Worm (Caenorhabditis elegans): ENCODE results near the gene F59B10.5.
A peak's percentile ranks its signal among the peaks of the same experiment; 100 is the strongest.

Gene F59B10.5

DNA sequence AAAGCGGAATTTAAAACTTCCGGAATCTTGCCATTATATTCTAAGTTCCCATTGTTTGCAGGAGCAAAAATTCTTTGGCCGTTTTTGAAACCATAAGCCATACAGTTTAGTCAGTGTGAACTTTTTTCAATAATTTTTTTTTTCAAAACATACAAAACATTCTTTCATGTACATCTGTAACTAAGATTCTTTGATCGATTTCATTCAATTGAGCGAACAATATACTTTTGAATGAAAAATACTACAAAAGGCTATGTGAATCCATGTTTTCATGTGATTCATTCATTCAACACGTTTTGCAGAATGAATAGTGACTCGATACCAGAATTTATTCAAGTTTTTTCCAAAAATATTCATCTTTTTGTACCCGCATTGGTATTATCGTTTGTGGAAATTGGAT is 36.7 kb downstream of the F59B10.5 start, which contains the start of gene ZK666.15:
Gene ZK666.15 (plus strand): TSS at position 301 of the 400 bp plus-strand sequence.
- TF ChIP-seq mbf-1 (tag; optimal IDR thresholded peaks at IDR 0.05): no peak
- TF ChIP-seq egl-27 (tag; optimal IDR thresholded peaks at IDR 0.05): no peak
- TF ChIP-seq ztf-11 (tag; optimal IDR thresholded peaks at IDR 0.05): no peak
- TF ChIP-seq nhr-12 (tag; optimal IDR thresholded peaks at IDR 0.05): no peak
- no peak for TF ChIP-seq nhr-10 (tag; optimal IDR thresholded peaks at IDR 0.05)
- TF ChIP-seq crh-2 (tag; optimal IDR thresholded peaks at IDR 0.05): no peak
- TF ChIP-seq F13H6.1 (tag; optimal IDR thresholded peaks at IDR 0.05): no peak
- TF ChIP-seq ztf-4 (tag; optimal IDR thresholded peaks at IDR 0.05): no peak
- TF ChIP-seq ceh-82 (tag; optimal IDR thresholded peaks at IDR 0.05): no peak
- no peak for TF ChIP-seq nhr-129 (tag; optimal IDR thresholded peaks at IDR 0.05)
- no peak for TF ChIP-seq unc-39 (tag; optimal IDR thresholded peaks at IDR 0.05)

DNA sequence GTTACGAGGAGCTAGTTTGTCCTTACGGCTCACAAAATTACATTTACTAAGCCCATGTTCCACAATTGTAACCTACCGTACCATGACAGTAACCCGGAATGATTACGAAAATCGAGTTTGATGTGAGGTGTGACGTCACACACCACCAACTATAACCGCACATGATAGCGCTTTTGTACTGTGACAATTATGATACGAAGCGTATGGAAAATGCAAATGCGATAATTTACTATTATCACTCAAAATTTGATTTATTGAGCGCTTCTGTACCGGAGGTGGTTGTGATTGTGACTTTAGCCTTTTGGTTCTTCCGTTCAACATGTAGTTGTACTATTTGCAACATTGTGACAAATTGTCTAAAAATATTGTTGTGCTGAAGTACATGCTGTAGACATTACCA is 37.8 kb downstream of the F59B10.5 start:
- TF ChIP-seq fos-1 (tag; optimal IDR thresholded peaks at IDR 0.05) (peak; percentile 55), C34F6.9 (tag; optimal IDR thresholded peaks at IDR 0.05) (no peak), ztf-11 (tag; optimal IDR thresholded peaks at IDR 0.05) (no peak), zag-1 (tag; optimal IDR thresholded peaks at IDR 0.05) (no peak)

DNA sequence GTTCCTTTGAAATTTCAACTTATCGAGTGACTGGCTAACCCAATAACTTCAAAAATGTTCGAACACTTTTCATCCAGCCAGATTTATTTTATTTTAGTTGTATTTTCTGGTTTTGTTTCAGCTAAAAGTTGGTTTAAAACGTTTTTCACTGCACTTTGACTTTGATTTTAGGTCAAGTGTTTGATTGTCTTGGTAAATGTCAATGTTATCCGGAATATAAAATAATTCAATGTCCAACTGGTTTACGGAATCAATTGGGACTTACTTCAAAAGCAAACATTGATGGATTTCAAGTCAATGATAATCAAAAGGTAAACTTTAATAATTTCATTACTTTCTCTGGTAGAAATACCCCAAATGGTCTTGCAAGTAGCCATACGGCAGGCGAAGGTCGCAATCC is 39.6 kb downstream of the F59B10.5 start:
- no peak for TF ChIP-seq unc-39 (tag; optimal IDR thresholded peaks at IDR 0.05)
- TF ChIP-seq gmeb-1 (tag; optimal IDR thresholded peaks at IDR 0.05): no peak
- no peak for TF ChIP-seq mdl-1 (tag; optimal IDR thresholded peaks at IDR 0.05)
- TF ChIP-seq elt-3 (tag; optimal IDR thresholded peaks at IDR 0.05): no peak
- no peak for TF ChIP-seq unc-62 (GFP tag; optimal IDR thresholded peaks at IDR 0.05)

DNA sequence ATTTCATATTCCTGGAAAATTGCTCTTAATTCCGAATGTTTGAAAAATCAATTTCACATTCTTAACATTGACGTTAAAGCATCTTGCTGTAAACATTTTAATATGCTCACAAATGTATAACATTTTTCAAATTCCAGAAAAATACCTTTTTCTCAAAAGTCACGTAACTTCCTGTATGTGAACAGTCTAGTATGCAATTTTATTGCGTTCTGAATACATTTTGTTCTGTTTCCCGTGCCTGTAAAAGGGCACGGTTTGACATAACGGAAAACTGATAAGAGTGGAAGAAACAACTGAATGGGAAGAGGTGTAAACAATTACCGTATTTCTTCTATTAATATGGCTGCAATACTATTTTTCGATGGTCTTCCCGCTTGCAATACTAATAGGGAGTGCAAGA is 40.6 kb downstream of the F59B10.5 start:
- TF ChIP-seq fos-1 (tag; optimal IDR thresholded peaks at IDR 0.05) (peak; percentile 24), sma-3 (GFP tag; optimal IDR thresholded peaks at IDR 0.05) (no peak), lin-11 (tag; optimal IDR thresholded peaks at IDR 0.05) (no peak), nhr-11 (tag; optimal IDR thresholded peaks at IDR 0.05) (no peak)

DNA sequence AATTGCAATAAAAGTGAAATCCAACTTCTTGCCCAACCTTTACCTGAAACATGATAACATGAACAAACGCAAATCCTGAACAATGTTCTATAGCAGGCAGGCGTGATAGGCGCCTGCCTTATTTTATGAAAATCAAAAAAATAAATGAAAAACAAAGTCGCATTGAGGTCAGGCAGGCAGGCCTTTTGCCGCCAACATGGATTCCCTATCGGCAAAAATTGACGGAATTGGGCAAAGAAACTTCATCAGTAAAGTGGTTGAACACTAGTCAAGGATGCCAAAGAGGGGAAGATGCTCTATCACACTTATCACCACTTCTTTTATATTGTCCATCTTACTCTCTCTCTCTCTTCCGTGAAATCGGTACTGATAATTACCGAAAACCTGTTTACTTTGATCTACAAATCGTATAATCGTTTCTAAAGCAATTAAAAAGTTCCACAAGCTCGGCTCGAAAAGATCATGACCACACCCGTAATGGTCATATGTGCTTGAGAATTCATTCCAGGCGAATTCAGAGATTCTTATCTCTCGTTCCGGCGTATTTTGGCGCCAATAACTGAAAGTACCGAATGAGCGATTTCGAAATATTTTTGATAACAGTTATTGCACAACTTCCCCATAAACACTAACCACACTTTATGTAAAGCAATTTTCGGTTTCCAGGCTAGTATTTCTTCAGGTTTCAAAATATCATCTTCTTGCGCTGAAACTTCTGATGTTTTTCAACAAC is 41.5 kb downstream of the F59B10.5 start, which contains the start of the genes clec-60 and ZK666.11:
Gene clec-60 (minus strand): TSS at position 51 of the 733 bp plus-strand sequence.
Gene ZK666.11 (plus strand): TSS at position 699 of the 733 bp plus-strand sequence.
- TF ChIP-seq F13H6.1 (tag; optimal IDR thresholded peaks at IDR 0.05) (no peak), fos-1 (tag; optimal IDR thresholded peaks at IDR 0.05) (peak; percentile 28)

DNA sequence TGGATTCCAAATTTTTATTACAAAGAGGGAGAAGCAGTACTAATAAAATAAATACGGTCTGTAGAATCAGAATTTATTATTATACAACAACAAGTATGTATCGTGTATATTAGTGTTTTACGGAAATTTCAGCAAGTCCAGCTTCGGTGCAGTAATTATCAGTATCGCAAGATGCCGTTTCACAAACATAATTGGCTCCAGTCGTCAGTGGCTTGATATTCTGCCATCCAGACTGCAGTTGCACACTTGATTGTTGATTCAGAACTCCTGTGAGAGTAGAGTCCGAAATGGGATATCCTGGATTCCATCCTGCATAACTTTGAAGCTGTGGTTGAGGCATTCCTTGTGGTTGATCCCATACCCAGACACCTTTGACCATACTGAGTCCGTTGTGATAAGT is 43.4 kb downstream of the F59B10.5 start:
- TF ChIP-seq sma-9 (GFP tag; optimal IDR thresholded peaks at IDR 0.05) (no peak), sma-9 (tag; optimal IDR thresholded peaks at IDR 0.05) (no peak)

DNA sequence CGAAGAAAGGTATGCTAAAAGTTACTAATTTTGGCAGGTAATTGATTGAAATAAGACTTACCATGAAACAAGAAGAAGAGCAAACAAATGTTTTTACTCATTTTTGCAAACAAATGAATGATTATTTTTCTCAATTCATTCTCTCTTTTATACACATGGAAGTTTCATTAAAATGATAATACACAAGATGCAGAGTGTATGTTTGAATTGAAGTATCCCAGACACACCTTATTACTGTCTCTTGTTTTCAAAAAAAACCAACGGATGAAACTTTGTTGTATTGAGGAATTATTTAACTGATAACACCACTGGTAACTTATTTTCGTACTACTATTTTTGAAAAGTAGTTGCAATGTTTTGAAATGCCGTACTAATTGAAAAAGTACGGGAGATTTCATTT is 44.1 kb downstream of the F59B10.5 start, which contains the start of gene clec-59:
Gene clec-59 (minus strand): TSS at position 101 of the 400 bp plus-strand sequence.
- TF ChIP-seq elt-1 (tag; optimal IDR thresholded peaks at IDR 0.05) (no peak), zag-1 (tag; optimal IDR thresholded peaks at IDR 0.05) (no peak), nhr-12 (tag; optimal IDR thresholded peaks at IDR 0.05) (no peak), nhr-129 (tag; optimal IDR thresholded peaks at IDR 0.05) (no peak), nhr-6 (tag; optimal IDR thresholded peaks at IDR 0.05) (no peak), nhr-23 (tag; optimal IDR thresholded peaks at IDR 0.05) (no peak), ztf-11 (tag; optimal IDR thresholded peaks at IDR 0.05) (no peak)

DNA sequence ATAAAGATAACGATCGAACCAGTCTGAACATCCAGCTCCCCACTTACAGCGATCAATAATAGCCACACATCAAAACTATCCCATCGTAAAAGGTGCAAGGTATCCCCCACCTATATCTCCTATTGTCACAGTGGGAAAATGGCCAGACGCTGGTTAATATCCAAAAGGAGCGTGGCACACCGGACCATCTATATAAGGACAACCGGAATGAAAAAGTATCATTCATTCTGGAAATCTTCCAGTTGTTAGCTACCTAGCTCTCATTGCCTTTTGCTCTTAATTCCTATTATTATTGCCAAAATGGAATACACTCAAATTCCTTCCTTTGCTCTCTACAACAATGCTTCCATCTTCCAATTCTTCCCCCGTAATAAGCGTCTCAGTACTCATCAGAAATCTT is 46.5 kb downstream of the F59B10.5 start, which contains the start of gene ZK666.4:
Gene ZK666.4 (plus strand): TSS at position 301 of the 400 bp plus-strand sequence.
- TF ChIP-seq aly-2 (tag; optimal IDR thresholded peaks at IDR 0.05): no peak
- no peak for TF ChIP-seq nhr-12 (tag; optimal IDR thresholded peaks at IDR 0.05)
- TF ChIP-seq nhr-23 (tag; optimal IDR thresholded peaks at IDR 0.05): no peak
- no peak for TF ChIP-seq sma-9 (GFP tag; optimal IDR thresholded peaks at IDR 0.05)
- TF ChIP-seq sma-9 (tag; optimal IDR thresholded peaks at IDR 0.05): no peak
- TF ChIP-seq mdl-1 (tag; optimal IDR thresholded peaks at IDR 0.05): no peak

Measured in whole organism, L2 larva.